Worm (Caenorhabditis elegans): ENCODE data around the gene ZK632.14.

DNA sequence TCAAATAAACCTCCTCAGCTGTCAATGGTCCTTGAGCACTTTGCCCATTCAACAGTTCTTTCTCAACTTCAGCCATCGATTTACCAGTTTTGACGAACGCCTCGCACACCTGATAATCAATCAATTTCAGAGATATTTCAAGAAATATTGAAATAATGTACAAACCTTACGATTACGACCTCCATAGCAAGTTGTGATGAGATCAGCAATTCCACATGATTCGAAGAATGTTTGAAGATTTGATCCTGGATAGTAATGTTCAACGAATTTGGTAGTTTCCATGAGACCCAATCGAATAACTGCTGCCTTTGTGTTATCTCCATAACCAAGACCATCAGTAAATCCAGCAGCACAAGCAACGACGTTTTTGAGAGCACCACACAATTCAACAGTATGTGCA is 41.7 kb downstream of the ZK632.14 start:
- TF ChIP-seq mep-1 (tag; optimal IDR thresholded peaks at IDR 0.05) (no peak), lin-13 (tag; optimal IDR thresholded peaks at IDR 0.05) (no peak), nhr-28 (tag; optimal IDR thresholded peaks at IDR 0.05) (no peak), nhr-237 (tag; optimal IDR thresholded peaks at IDR 0.05) (no peak), zip-8 (tag; optimal IDR thresholded peaks at IDR 0.05) (no peak), unc-39 (tag; optimal IDR thresholded peaks at IDR 0.05) (no peak), mab-5 (tag; optimal IDR thresholded peaks at IDR 0.05) (no peak), sptf-1 (tag; optimal IDR thresholded peaks at IDR 0.05) (no peak), unc-62 (GFP tag; optimal IDR thresholded peaks at IDR 0.05) (no peak)

Data from whole organism, mixed stage, embryonic.